Fruit fly (Drosophila melanogaster) whole organism, embryonic: ENCODE data around the gene CG2652.

Source experiments
- Aef1 ChIP-seq: fragments of 200-800 bp; sonication (Bioruptor generic); IDR thresholded peaks from 3 replicates; pipeline ENCODE4 v1.3.6; 2022; ENCODE audit warnings: missing biosample characterization, missing genetic modification characterization
- CG1024 ChIP-seq: fragments of 200-800 bp; sonication (Bioruptor generic); IDR thresholded peaks from 2 replicates; pipeline ENCODE4 v1.3.6; 2022; ENCODE audit warnings: missing biosample characterization, missing genetic modification characterization
- CG10321 ChIP-seq: fragments of 200-800 bp; sonication (Bioruptor generic); IDR thresholded peaks from 2 replicates; pipeline ENCODE4 v1.3.6; 2022; ENCODE audit warnings: missing biosample characterization, missing genetic modification characterization
- CG10565 ChIP-seq: fragments of 200-800 bp; sonication (Bioruptor generic); optimal IDR thresholded peaks from 3 replicates; lab custom pipeline; 2016; ENCODE audit warnings: missing biosample characterization, mild to moderate bottlenecking, missing genetic modification characterization
- CG11085 ChIP-seq: fragments of 200-800 bp; sonication (Bioruptor generic); IDR thresholded peaks from 2 replicates; pipeline ENCODE4 v1.3.6; 2022; ENCODE audit warnings: missing biosample characterization, missing genetic modification characterization
- CG15601 ChIP-seq: fragments of 200-800 bp; sonication (Bioruptor generic); optimal IDR thresholded peaks from 3 replicates; lab custom pipeline; 2019; ENCODE audit warnings: missing biosample characterization, mild to moderate bottlenecking, missing genetic modification characterization, moderate library complexity
- CG1602 ChIP-seq: fragments of 200-800 bp; sonication (Bioruptor generic); optimal IDR thresholded peaks from 3 replicates; lab custom pipeline; 2016; ENCODE audit warnings: missing biosample characterization, missing genetic modification characterization
- CG2678 ChIP-seq: fragments of 200-800 bp; sonication (Bioruptor generic); optimal IDR thresholded peaks from 3 replicates; lab custom pipeline; 2019; ENCODE audit warnings: missing biosample characterization, mild to moderate bottlenecking, missing genetic modification characterization, moderate library complexity
- CG31224 ChIP-seq: fragments of 200-800 bp; sonication (Bioruptor generic); IDR thresholded peaks from 2 replicates; pipeline ENCODE4 v1.3.6; 2022; ENCODE audit warnings: missing biosample characterization, missing genetic modification characterization
- CG33213 ChIP-seq: fragments of 200-800 bp; sonication (Bioruptor generic); optimal IDR thresholded peaks from 3 replicates; lab custom pipeline; 2016; ENCODE audit warnings: missing biosample characterization, missing genetic modification characterization
- CG34422 ChIP-seq: fragments of 200-800 bp; sonication (Bioruptor generic); IDR thresholded peaks from 3 replicates; pipeline ENCODE4 v1.3.6; 2022; ENCODE audit warnings: missing biosample characterization, missing genetic modification characterization
- CG3726 ChIP-seq: fragments of 200-800 bp; sonication (Bioruptor generic); IDR thresholded peaks from 3 replicates; pipeline ENCODE4, ENCODE4 v1.3.6; 2022; ENCODE audit warnings: missing biosample characterization, missing genetic modification characterization
- CG3847 ChIP-seq: fragments of 200-800 bp; sonication (Bioruptor generic); IDR thresholded peaks from 2 replicates; pipeline ENCODE4 v1.3.6; 2022; ENCODE audit warnings: missing biosample characterization, missing genetic modification characterization
- CG4360 ChIP-seq: fragments of 200-800 bp; sonication (Bioruptor generic); IDR thresholded peaks from 2 replicates; pipeline ENCODE4 v1.3.6; 2022; ENCODE audit warnings: missing biosample characterization, missing genetic modification characterization
- CG4854 ChIP-seq: fragments of 200-800 bp; sonication (Bioruptor generic); optimal IDR thresholded peaks from 2 replicates; lab custom pipeline; 2016; ENCODE audit warnings: missing biosample characterization, missing genetic modification characterization, inconsistent platforms
- CG6683 ChIP-seq: fragments of 200-800 bp; sonication (Bioruptor generic); optimal IDR thresholded peaks from 2 replicates; lab custom pipeline; 2017; ENCODE audit warnings: missing biosample characterization, mild to moderate bottlenecking, missing genetic modification characterization, missing genetic modification reagents
- CG6689 ChIP-seq: fragments of 200-800 bp; sonication (Bioruptor generic); IDR thresholded peaks from 2 replicates; pipeline ENCODE4 v1.3.6; 2022; ENCODE audit warnings: missing biosample characterization, missing genetic modification characterization
- CG7786 ChIP-seq: fragments of 200-800 bp; sonication (Bioruptor generic); optimal IDR thresholded peaks from 2 replicates; lab custom pipeline; 2016; ENCODE audit warnings: missing biosample characterization, missing genetic modification characterization
- CG7987 ChIP-seq: fragments of 200-800 bp; sonication (Bioruptor generic); optimal IDR thresholded peaks from 2 replicates; lab custom pipeline; 2018; ENCODE audit warnings: missing biosample characterization, mild to moderate bottlenecking, missing genetic modification characterization, moderate library complexity
- CG8359 ChIP-seq: fragments of 200-800 bp; sonication (Bioruptor generic); optimal IDR thresholded peaks from 2 replicates; lab custom pipeline; 2017; ENCODE audit warnings: missing biosample characterization, mild to moderate bottlenecking, missing genetic modification characterization, borderline replicate concordance
- Deaf1 ChIP-seq: fragments of 200-800 bp; optimal IDR thresholded peaks from 3 replicates; lab custom pipeline; 2019; ENCODE audit warnings: missing biosample characterization, mild to moderate bottlenecking, missing genetic modification characterization, moderate library complexity
- Fer2 ChIP-seq: fragments of 200-800 bp; sonication (Bioruptor generic); optimal IDR thresholded peaks from 2 replicates; lab custom pipeline; 2018; ENCODE audit warnings: missing biosample characterization, mild to moderate bottlenecking, missing genetic modification characterization, moderate library complexity
- Gsc ChIP-seq: fragments of 200-800 bp; sonication (Bioruptor generic); IDR thresholded peaks from 2 replicates; pipeline ENCODE4 v1.3.6; 2022; ENCODE audit warnings: missing biosample characterization, missing genetic modification characterization
- HLH4C ChIP-seq: fragments of 200-800 bp; sonication (Bioruptor generic); IDR thresholded peaks from 3 replicates; pipeline ENCODE4 v1.3.6; 2022; ENCODE audit warnings: missing biosample characterization, missing genetic modification characterization; ENCODE audit not compliant: partially characterized antibody
- Hand ChIP-seq: fragments of 200-800 bp; sonication (Bioruptor generic); optimal IDR thresholded peaks from 2 replicates; lab custom pipeline; 2017; ENCODE audit warnings: mild to moderate bottlenecking, missing biosample characterization, missing genetic modification reagents, missing genetic modification characterization
- Hmx ChIP-seq: fragments of 200-800 bp; sonication (Bioruptor generic); optimal IDR thresholded peaks from 2 replicates; lab custom pipeline; 2016; ENCODE audit warnings: missing biosample characterization, missing genetic modification characterization
- Kr ChIP-seq: fragments of 200-800 bp; sonication (Bioruptor generic); optimal IDR thresholded peaks from 2 replicates; lab custom pipeline; 2017; ENCODE audit warnings: missing biosample characterization, mild to moderate bottlenecking, missing genetic modification characterization
- Oaz ChIP-seq: fragments of 200-800 bp; sonication (Bioruptor generic); IDR thresholded peaks from 2 replicates; pipeline ENCODE4 v1.3.6; 2022; ENCODE audit warnings: missing biosample characterization, missing genetic modification characterization
- Opbp ChIP-seq: fragments of 200-800 bp; sonication (Bioruptor generic); IDR thresholded peaks from 3 replicates; pipeline ENCODE4 v1.3.6; 2022; ENCODE audit warnings: missing biosample characterization, missing genetic modification characterization; ENCODE audit not compliant: partially characterized antibody
- Poxn ChIP-seq: fragments of 200-800 bp; sonication (Bioruptor generic); IDR thresholded peaks from 2 replicates; pipeline ENCODE4 v1.3.6; 2022; ENCODE audit warnings: missing biosample characterization, missing genetic modification characterization
- Six4 ChIP-seq: fragments of 200-800 bp; sonication (Bioruptor generic); optimal IDR thresholded peaks from 2 replicates; lab custom pipeline; 2016; ENCODE audit warnings: missing biosample characterization, missing genetic modification characterization
- Spps ChIP-seq: fragments of 200-800 bp; sonication (Bioruptor generic); optimal IDR thresholded peaks from 2 replicates; lab custom pipeline; 2018; ENCODE audit warnings: missing biosample characterization, mild to moderate bottlenecking, missing genetic modification characterization
- Vsx1 ChIP-seq: fragments of 200-800 bp; sonication (Bioruptor generic); optimal IDR thresholded peaks from 2 replicates; lab custom pipeline; 2017; ENCODE audit warnings: missing biosample characterization, mild to moderate bottlenecking, missing genetic modification characterization, missing genetic modification reagents
- abd-A ChIP-seq: fragments of 200-800 bp; sonication (Bioruptor generic); optimal IDR thresholded peaks from 3 replicates; lab custom pipeline; 2019; ENCODE audit warnings: missing biosample characterization, mild to moderate bottlenecking, missing genetic modification characterization, moderate library complexity
- aop ChIP-seq: fragments of 200-800 bp; sonication (Bioruptor generic); IDR thresholded peaks from 2 replicates; pipeline ENCODE4 v1.3.6; 2022; ENCODE audit warnings: missing biosample characterization, missing genetic modification characterization
- bsh ChIP-seq, 2 experiments: fragments of 200-800 bp; sonication (Bioruptor generic); optimal IDR thresholded peaks; 2 replicates each; lab custom pipeline; 2017 to 2018; ENCODE audit warnings: mild to moderate bottlenecking in 2 of 2, missing biosample characterization in 2 of 2, missing genetic modification characterization in 2 of 2, moderate library complexity in 1 of 2
- chm ChIP-seq: fragments of 200-800 bp; sonication (Bioruptor generic); IDR thresholded peaks from 2 replicates; pipeline ENCODE4 v1.3.6; 2022; ENCODE audit warnings: missing biosample characterization, missing genetic modification characterization
- fu2 ChIP-seq: fragments of 200-800 bp; sonication (Bioruptor generic); optimal IDR thresholded peaks from 2 replicates; lab custom pipeline; 2016; ENCODE audit warnings: missing biosample characterization, missing genetic modification characterization
- gcm ChIP-seq: fragments of 200-800 bp; sonication (Bioruptor generic); optimal IDR thresholded peaks from 2 replicates; lab custom pipeline; 2019; ENCODE audit warnings: missing biosample characterization, mild to moderate bottlenecking, missing genetic modification characterization, moderate library complexity
- gsb-n ChIP-seq: fragments of 200-800 bp; sonication (Bioruptor generic); optimal IDR thresholded peaks from 3 replicates; lab custom pipeline; 2018; ENCODE audit warnings: missing biosample characterization, mild to moderate bottlenecking, missing genetic modification characterization
- hkb ChIP-seq, 2 experiments: fragments of 200-800 bp in 1 of 2; fragments of >200 bp in 1 of 2; sonication (Bioruptor generic) in 1 of 2; IDR thresholded peaks in 1 of 2; optimal IDR thresholded peaks in 1 of 2; 2 replicates each; pipeline versions ENCODE4 v1.3.6 to Lab custom; 2017 to 2022; ENCODE audit warnings: missing biosample characterization in 1 of 2, missing genetic modification characterization in 1 of 2
- lov ChIP-seq, 2 experiments: fragments of 200-800 bp in 1 of 2; fragments of >200 bp in 1 of 2; sonication (Bioruptor generic) in 1 of 2; IDR thresholded peaks in 1 of 2; optimal IDR thresholded peaks in 1 of 2; 2 replicates in 1 of 2; 3 replicates in 1 of 2; pipeline versions ENCODE4 v1.3.6 to Lab custom; 2017 to 2022; ENCODE audit warnings: missing biosample characterization in 1 of 2, missing genetic modification characterization in 1 of 2
- p53 ChIP-seq: fragments of 200-800 bp; sonication (Bioruptor generic); optimal IDR thresholded peaks from 2 replicates; lab custom pipeline; 2016; ENCODE audit warnings: missing biosample characterization, missing genetic modification characterization
- pfk ChIP-seq: fragments of 200-800 bp; sonication (Bioruptor generic); optimal IDR thresholded peaks from 2 replicates; lab custom pipeline; 2018; ENCODE audit warnings: missing biosample characterization, mild to moderate bottlenecking, missing genetic modification characterization, moderate library complexity
- sc ChIP-seq, 3 experiments: fragments of >200 bp in 2 of 3; fragments of 200-800 bp in 1 of 3; sonication (Bioruptor generic) in 1 of 3; optimal IDR thresholded peaks; 2 replicates in 2 of 3; 3 replicates in 1 of 3; lab custom pipeline; 2017; ENCODE audit warnings: mild to moderate bottlenecking in 1 of 3, missing biosample characterization in 1 of 3, missing genetic modification characterization in 1 of 3, missing genetic modification reagents in 1 of 3
- sens-2 ChIP-seq: fragments of 200-800 bp; sonication (Bioruptor generic); IDR thresholded peaks from 2 replicates; pipeline ENCODE4 v1.3.6; 2022; ENCODE audit warnings: missing biosample characterization, missing genetic modification characterization
- sisA ChIP-seq: fragments of 200-800 bp; sonication (Bioruptor generic); IDR thresholded peaks from 2 replicates; pipeline ENCODE4 v1.3.6; 2022; ENCODE audit warnings: missing biosample characterization, missing genetic modification characterization
- sug ChIP-seq: fragments of 200-800 bp; optimal IDR thresholded peaks from 2 replicates; lab custom pipeline; 2019; ENCODE audit warnings: missing biosample characterization, mild to moderate bottlenecking, missing genetic modification characterization, moderate library complexity
- ttk ChIP-seq: fragments of 200-800 bp; sonication (Bioruptor generic); IDR thresholded peaks from 2 replicates; pipeline ENCODE4 v2.1.2; 2022; ENCODE audit warnings: missing biosample characterization, missing genetic modification characterization

CG2652 gene

DNA sequence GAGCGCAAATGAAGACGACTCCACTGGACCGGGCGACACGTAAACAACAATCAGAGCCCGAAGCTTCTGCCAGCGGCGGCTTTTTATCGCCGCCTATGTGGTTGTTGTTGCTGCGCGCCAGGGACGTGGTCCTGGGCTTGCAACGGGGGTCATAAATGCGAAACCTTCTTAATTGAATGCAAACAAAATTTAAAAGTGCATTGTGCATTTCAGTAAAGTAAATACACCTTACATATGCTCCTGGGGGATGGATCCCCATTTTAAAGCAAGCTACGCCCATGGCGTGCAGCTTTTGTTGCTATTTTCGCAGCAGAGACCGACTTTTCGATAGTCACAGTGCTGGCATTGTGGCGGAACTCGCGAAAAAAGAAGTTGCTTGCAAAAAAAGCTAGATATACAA lies 21.0 kb upstream of the CG2652 start, which contains the start of gene Ugalt:
TSS of gene Ugalt (minus strand) at position 160 of the 400 bp plus-strand sequence.
- TF ChIP-seq Fer2 (tag; lab: Kevin White, UChicago) (peak; percentile 100), CG15601 (peak; percentile 99), Six4 (GFP tag; lab: Kevin White, UChicago) (peak; percentile 100), Deaf1 (peak; percentile 95), CG6683 (peak; percentile 100), Gsc (GFP tag; lab: Robert Waterston, UW) (peak; percentile 100), Opbp (GFP tag; lab: Robert Waterston, UW) (peak; percentile 51; the same call in 1 of the 3 replicates), sug (peak; percentile 99), sisA (GFP tag; lab: Robert Waterston, UW) (peak; percentile 100), CG3847 (peak; percentile 100), CG31224 (GFP tag; lab: Robert Waterston, UW) (peak; percentile 100), CG7786 (GFP tag; lab: Kevin White, UChicago) (peak; percentile 100), CG7987 (GFP tag; lab: Kevin White, UChicago) (peak; percentile 100), CG33213 (GFP tag; lab: Kevin White, UChicago) (peak; percentile 100), CG11085 (peak; percentile 100), gcm (GFP tag; lab: Kevin White, UChicago) (peak; percentile 100), p53 (GFP tag; lab: Kevin White, UChicago) (peak; percentile 100), Aef1 (GFP tag; lab: Robert Waterston, UW) (peak; percentile 100), Hmx (peak; percentile 99), Kr (GFP tag; lab: Kevin White, UChicago) (peak; percentile 96), CG34422 (peak; percentile 100), lov (optimal IDR thresholded peaks at IDR 0.05; lab: Kevin White, UChicago) (no peak), lov (GFP tag; IDR thresholded peaks at IDR 0.05; lab: Robert Waterston, UW) (peak; percentile 100), sens-2 (GFP tag; lab: Robert Waterston, UW) (peak; percentile 100), CG10565 (peak; percentile 100), gsb-n (tag; lab: Kevin White, UChicago) (peak; percentile 100), pfk (GFP tag; lab: Kevin White, UChicago) (peak; percentile 89), HLH4C (GFP tag; lab: Robert Waterston, UW) (0 out of 3 replicates have a peak, but pooled peaks have one; percentile 40), CG3726 (peak; percentile 100), hkb (optimal IDR thresholded peaks at IDR 0.05; lab: Kevin White, UChicago) (no peak), hkb (GFP tag; IDR thresholded peaks at IDR 0.05; lab: Robert Waterston, UW) (peak; percentile 100), fu2 (GFP tag; lab: Kevin White, UChicago) (peak; percentile 100), Vsx1 (GFP tag; lab: Kevin White, UChicago) (peak; percentile 99), CG2678 (tag; lab: Kevin White, UChicago) (peak; percentile 100), abd-A (tag; lab: Kevin White, UChicago) (peak; percentile 100), CG6689 (GFP tag; lab: Robert Waterston, UW) (peak; percentile 100), aop (GFP tag; lab: Robert Waterston, UW) (peak; percentile 100), chm (GFP tag; lab: Robert Waterston, UW) (peak; percentile 100), CG8359 (GFP tag; lab: Kevin White, UChicago) (peak; percentile 98), CG1602 (GFP tag; lab: Kevin White, UChicago) (peak; percentile 100), Oaz (GFP tag; lab: Robert Waterston, UW) (peak; percentile 100), sc (optimal IDR thresholded peaks at IDR 0.05; lab: Kevin White, UChicago) (no peak), sc (GFP tag; optimal IDR thresholded peaks at IDR 0.05; lab: Kevin White, UChicago) (peak; percentile 100), CG10321 (GFP tag; lab: Robert Waterston, UW) (peak; percentile 94), ttk (peak; percentile 100), Hand (GFP tag; lab: Kevin White, UChicago) (peak; percentile 100), CG4360 (GFP tag; lab: Robert Waterston, UW) (peak; percentile 100), Poxn (GFP tag; lab: Robert Waterston, UW) (peak; percentile 100), CG4854 (peak; percentile 100), CG1024 (GFP tag; lab: Robert Waterston, UW) (peak; percentile 100), bsh (GFP tag; optimal IDR thresholded peaks at IDR 0.05; lab: Kevin White, UChicago) (peak; percentile 100), Spps (tag; lab: Kevin White, UChicago) (peak; percentile 100)
